Worm (Caenorhabditis elegans) whole organism, L1 larva: ENCODE data around the gene Y37A1A.2.

Source experiments
- C16A3.4 ChIP-seq: fragments of 150-350 bp; optimal IDR thresholded peaks from 2 replicates; lab custom pipeline; 2014; ENCODE audit warnings: missing biosample characterization, missing genetic modification characterization
- C34B4.2 ChIP-seq: sonication (generic microtip); optimal IDR thresholded peaks from 2 replicates; lab custom pipeline; 2017; ENCODE audit warnings: mild to moderate bottlenecking, missing genetic modification characterization, missing compliant biosample characterization
- blmp-1 ChIP-seq: fragments of 150-350 bp; optimal IDR thresholded peaks from 2 replicates; lab custom pipeline; 2014; ENCODE audit warnings: missing biosample characterization, missing genetic modification characterization
- dpl-1 ChIP-seq, 3 experiments: fragments of 150-350 bp in 2 of 3; sonication (generic microtip) in 1 of 3; optimal IDR thresholded peaks; 2 replicates each; lab custom pipeline; 2014 to 2017; ENCODE audit warnings: missing biosample characterization in 3 of 3, missing genetic modification characterization in 3 of 3, missing genetic modification reagents in 3 of 3
- dsc-1 ChIP-seq: sonication (generic microtip); optimal IDR thresholded peaks from 2 replicates; lab custom pipeline; 2016; ENCODE audit warnings: mild to moderate bottlenecking, missing genetic modification characterization, missing compliant biosample characterization
- efl-1 ChIP-seq, 4 experiments: fragments of 150-350 bp; optimal IDR thresholded peaks in 3 of 4; peaks in 1 of 4; 1 replicate in 1 of 4; 2 replicates in 3 of 4; lab custom pipeline; 2014; ENCODE audit warnings: missing biosample characterization in 2 of 4, missing genetic modification characterization in 2 of 4, missing genetic modification reagents in 2 of 4
- efl-3 ChIP-seq: fragments of 200-800 bp; sonication (Bioruptor generic); optimal IDR thresholded peaks from 2 replicates; lab custom pipeline; 2018; ENCODE audit warnings: mild to moderate bottlenecking, missing genetic modification characterization, missing compliant biosample characterization
- elt-2 ChIP-seq: sonication (generic microtip); optimal IDR thresholded peaks from 2 replicates; lab custom pipeline; 2016; ENCODE audit warnings: missing genetic modification characterization, mild to moderate bottlenecking, inconsistent platforms, missing compliant biosample characterization, missing genetic modification reagents
- grh-1 ChIP-seq: fragments of 200-800 bp; sonication (Bioruptor generic); IDR thresholded peaks from 2 replicates; pipeline ENCODE4 v1.3.6; 2022; ENCODE audit warnings: missing genetic modification reagents, missing genetic modification characterization, missing compliant biosample characterization
- hlh-17 ChIP-seq: fragments of 200-800 bp; sonication (Bioruptor generic); optimal IDR thresholded peaks from 2 replicates; lab custom pipeline; 2018; ENCODE audit warnings: missing genetic modification characterization, mild to moderate bottlenecking, missing compliant biosample characterization, moderate library complexity, borderline replicate concordance
- lin-35 ChIP-seq, 2 experiments: fragments of 150-350 bp; optimal IDR thresholded peaks; 2 replicates each; lab custom pipeline; 2014; ENCODE audit warnings: missing biosample characterization in 2 of 2, missing genetic modification characterization in 2 of 2, missing genetic modification reagents in 2 of 2
- nhr-12 ChIP-seq: sonication (generic microtip); optimal IDR thresholded peaks from 2 replicates; lab custom pipeline; 2017; ENCODE audit warnings: missing biosample characterization, missing genetic modification characterization
- nhr-19 ChIP-seq: fragments of 200-800 bp; sonication (Bioruptor generic); conservative IDR thresholded peaks from 2 replicates; pipeline ENCODE4 v1.3.6; 2022; ENCODE audit warnings: missing genetic modification characterization, missing compliant biosample characterization
- nhr-71 ChIP-seq: sonication (generic microtip); optimal IDR thresholded peaks from 2 replicates; lab custom pipeline; 2016; ENCODE audit warnings: mild to moderate bottlenecking, missing genetic modification characterization, moderate library complexity, missing compliant biosample characterization
- nhr-77 ChIP-seq: fragments of 150-350 bp; optimal IDR thresholded peaks from 2 replicates; lab custom pipeline; 2014; ENCODE audit warnings: missing biosample characterization, missing genetic modification characterization
- pax-3 ChIP-seq: fragments of 200-800 bp; sonication (Bioruptor generic); optimal IDR thresholded peaks from 2 replicates; lab custom pipeline; 2018; ENCODE audit warnings: mild to moderate bottlenecking, missing genetic modification characterization, moderate library complexity, missing compliant biosample characterization
- skn-1 ChIP-seq: fragments of 150-350 bp; optimal IDR thresholded peaks from 2 replicates; lab custom pipeline; 2014; ENCODE audit warnings: missing biosample characterization, missing genetic modification characterization
- snpc-4 ChIP-seq: fragments of 150-350 bp; optimal IDR thresholded peaks from 2 replicates; lab custom pipeline; 2014; ENCODE audit warnings: missing biosample characterization, missing genetic modification characterization
- snu-23 ChIP-seq: sonication (generic microtip); optimal IDR thresholded peaks from 2 replicates; lab custom pipeline; 2016; ENCODE audit warnings: missing genetic modification characterization, missing compliant biosample characterization
- tlp-1 ChIP-seq: fragments of 150-350 bp; optimal IDR thresholded peaks from 2 replicates; lab custom pipeline; 2014; ENCODE audit warnings: missing biosample characterization, missing genetic modification characterization
- unc-98 ChIP-seq: fragments of 200-800 bp; sonication (Bioruptor generic); IDR thresholded peaks from 2 replicates; pipeline ENCODE4 v1.3.6; 2022; ENCODE audit warnings: missing genetic modification characterization, missing compliant biosample characterization
- xbp-1 ChIP-seq: sonication (generic microtip); optimal IDR thresholded peaks from 2 replicates; lab custom pipeline; 2016; ENCODE audit warnings: missing genetic modification characterization, missing compliant biosample characterization
- ztf-11 ChIP-seq, 2 experiments: sonication (generic microtip); optimal IDR thresholded peaks; 2 replicates each; lab custom pipeline; 2016 to 2017; ENCODE audit warnings: missing genetic modification characterization in 2 of 2, missing biosample characterization in 1 of 2, missing compliant biosample characterization in 1 of 2
- ztf-4 ChIP-seq: fragments of 150-350 bp; optimal IDR thresholded peaks from 2 replicates; lab custom pipeline; 2014; ENCODE audit warnings: missing biosample characterization, missing genetic modification characterization

Gene Y37A1A.2

DNA sequence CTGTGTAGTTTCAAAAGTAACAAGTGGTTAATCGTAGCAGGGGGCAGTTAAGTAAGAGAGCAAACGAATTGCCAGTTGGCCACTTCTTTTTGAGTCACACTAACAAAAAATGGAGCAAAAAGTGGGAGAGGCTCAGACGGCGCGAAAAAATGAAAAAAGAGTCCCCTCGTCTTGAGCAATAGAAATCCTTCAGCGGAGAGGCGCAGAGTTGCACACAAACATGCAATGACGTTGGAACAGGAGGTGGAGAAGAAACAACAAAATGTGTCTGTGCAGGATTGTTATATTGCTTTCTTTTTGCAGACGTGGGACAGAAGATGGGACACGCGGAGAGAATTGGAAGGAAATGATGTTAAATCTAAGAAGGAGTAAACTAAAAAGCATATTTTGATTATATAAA lies 35.1 kb downstream of the Y37A1A.2 start (continued):
- TF ChIP-seq snu-23 (GFP tag; lab: Kevin White, UChicago) = peak; percentile 53
- TF ChIP-seq dsc-1 = peak; percentile 23
- no peak for TF ChIP-seq blmp-1 (tag; lab: Kevin White, UChicago)
- TF ChIP-seq tlp-1 = no peak
- peak in 1 of 2 experiments; percentile 38 for TF ChIP-seq lin-35 (GFP tag; optimal IDR thresholded peaks at IDR 0.05; lab: Kevin White, UChicago)
- no peak for TF ChIP-seq efl-3 (GFP tag; lab: Kevin White, UChicago)
- TF ChIP-seq snpc-4 (tag; lab: Kevin White, UChicago) = peak; percentile 27
- TF ChIP-seq C34B4.2 (tag; lab: Kevin White, UChicago) = no peak
- no peak for TF ChIP-seq hlh-17 (GFP tag; lab: Kevin White, UChicago)
- 0 out of 2 replicates have a peak, but pooled peaks have one; percentile 30 for TF ChIP-seq nhr-19
- TF ChIP-seq pax-3 (tag; lab: Kevin White, UChicago) = no peak
- peak; percentile 26 for TF ChIP-seq skn-1 (tag; lab: Kevin White, UChicago)

DNA sequence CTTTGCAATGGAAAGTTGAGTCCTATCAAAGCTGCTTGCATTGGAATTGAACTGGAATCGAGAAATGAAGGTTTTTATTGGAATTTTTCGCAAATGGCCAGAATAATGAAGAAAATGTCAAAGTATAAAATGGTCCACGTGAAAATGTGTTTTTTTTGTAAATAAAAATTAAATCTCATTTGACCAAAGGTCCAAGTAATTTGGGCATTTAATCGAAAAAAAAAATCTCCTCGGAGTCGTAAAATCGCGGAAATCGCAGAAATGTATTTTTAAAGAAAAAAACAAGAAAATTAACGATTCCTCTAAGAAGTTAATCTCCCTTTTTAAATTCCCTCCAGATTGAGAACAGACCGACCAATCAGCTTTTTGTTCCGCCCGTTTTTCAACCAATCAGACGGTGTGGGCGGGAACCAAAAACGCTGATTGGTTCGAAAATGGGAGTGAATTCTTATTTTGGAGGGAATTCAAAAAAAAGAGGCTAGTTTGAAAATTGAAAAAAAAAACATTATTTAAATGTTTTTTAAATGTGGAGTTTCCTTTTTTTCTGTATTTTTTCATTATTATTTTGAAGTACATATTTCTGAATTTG lies 36.2 kb downstream of the Y37A1A.2 start, which contains the start of gene prdh-1:
TSS of gene prdh-1 (minus strand) at position 51 of the 589 bp plus-strand sequence.
- no peak for TF ChIP-seq nhr-12 (tag; lab: Kevin White, UChicago)
- TF ChIP-seq C34B4.2 (tag; lab: Kevin White, UChicago) = no peak
- no peak for TF ChIP-seq efl-1 (optimal IDR thresholded peaks at IDR 0.05; lab: Kevin White, UChicago)
- peak in 1 of 2 experiments; percentile 47 for TF ChIP-seq efl-1 (GFP tag; optimal IDR thresholded peaks at IDR 0.05 in 1 of 2; lab: Kevin White, UChicago)
- TF ChIP-seq ztf-11 (tag; optimal IDR thresholded peaks at IDR 0.05; lab: Kevin White, UChicago) = no peak
- no peak for TF ChIP-seq elt-2 (tag; lab: Kevin White, UChicago)

DNA sequence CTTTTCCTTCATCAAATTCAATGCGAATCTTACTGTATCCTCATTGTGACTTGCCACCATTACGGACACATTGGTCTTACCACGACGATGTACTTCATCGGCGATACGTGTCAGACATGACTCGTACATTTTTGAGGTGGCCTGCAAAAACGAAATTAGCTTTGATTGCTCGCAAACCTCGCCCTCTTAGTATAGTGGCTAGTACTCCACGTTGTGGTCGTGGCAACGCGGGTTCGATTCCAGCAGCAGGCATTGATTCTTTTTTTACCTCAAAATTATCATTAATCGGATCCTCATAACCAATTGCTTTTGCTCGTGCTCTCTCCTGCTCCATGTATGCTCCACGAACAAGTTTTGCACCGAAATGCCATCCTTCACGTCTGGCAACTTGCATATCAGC lies 42.7 kb downstream of the Y37A1A.2 start:
- no peak for TF ChIP-seq lin-35 (GFP tag; optimal IDR thresholded peaks at IDR 0.05; lab: Kevin White, UChicago)
- TF ChIP-seq grh-1 = no peak

DNA sequence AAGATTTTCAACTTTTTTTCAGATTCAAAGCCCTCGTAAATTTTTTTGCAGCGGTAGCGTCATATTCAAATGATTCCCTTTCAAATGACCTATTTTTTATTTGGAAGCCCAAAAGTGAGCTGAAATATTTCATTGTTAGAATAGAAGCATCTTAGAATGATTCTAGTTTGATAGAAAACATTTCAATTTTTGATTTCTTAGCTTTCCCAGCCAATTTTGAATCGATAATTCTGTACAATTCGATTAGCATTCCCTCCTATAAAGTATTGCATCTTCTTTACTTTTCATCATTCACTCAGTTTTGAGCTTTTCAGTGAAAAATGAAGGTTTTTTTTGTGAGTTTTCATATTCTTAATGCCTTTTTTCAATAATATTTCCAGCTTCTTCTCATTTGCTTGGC lies 46.1 kb downstream of the Y37A1A.2 start, which contains the start of gene B0513.90:
TSS of gene B0513.90 (plus strand) at position 301 of the 400 bp plus-strand sequence.
- no peak for TF ChIP-seq efl-1 (optimal IDR thresholded peaks at IDR 0.05; lab: Kevin White, UChicago)
- peak in 1 of 2 experiments; percentile 12 for TF ChIP-seq efl-1 (GFP tag; optimal IDR thresholded peaks at IDR 0.05 in 1 of 2; lab: Kevin White, UChicago)
- TF ChIP-seq snu-23 (GFP tag; lab: Kevin White, UChicago) = no peak
- TF ChIP-seq nhr-71 (tag; lab: Kevin White, UChicago) = no peak
- TF ChIP-seq grh-1 = no peak
- TF ChIP-seq, all 84 proteins: peak for 1

DNA sequence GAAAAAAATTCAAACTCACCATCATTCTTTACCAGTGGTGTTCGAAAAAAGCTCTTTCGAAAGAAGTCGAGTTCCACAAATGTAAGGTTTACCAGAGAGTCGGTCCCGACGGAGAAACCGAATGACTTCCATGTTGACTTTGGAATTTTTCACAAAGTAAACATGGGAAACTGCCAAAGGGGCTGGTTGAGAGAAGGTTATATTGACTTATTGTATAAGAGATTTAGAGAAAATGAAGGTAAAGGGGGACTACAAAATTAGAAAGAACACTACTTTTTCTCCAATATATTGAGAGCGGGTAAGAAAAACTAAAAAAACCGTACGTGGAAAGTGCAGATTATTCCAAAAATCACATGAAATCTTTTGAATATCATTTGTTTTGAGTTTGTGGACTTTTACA lies 47.7 kb downstream of the Y37A1A.2 start, which contains the start of gene vamp-8:
TSS of gene vamp-8 (minus strand) at position 25 of the 400 bp plus-strand sequence.
- TF ChIP-seq nhr-71 (tag; lab: Kevin White, UChicago) (no peak), skn-1 (tag; lab: Kevin White, UChicago) (peak; percentile 28), nhr-77 (tag; lab: Kevin White, UChicago) (peak; percentile 1), xbp-1 (tag; lab: Kevin White, UChicago) (no peak)

DNA sequence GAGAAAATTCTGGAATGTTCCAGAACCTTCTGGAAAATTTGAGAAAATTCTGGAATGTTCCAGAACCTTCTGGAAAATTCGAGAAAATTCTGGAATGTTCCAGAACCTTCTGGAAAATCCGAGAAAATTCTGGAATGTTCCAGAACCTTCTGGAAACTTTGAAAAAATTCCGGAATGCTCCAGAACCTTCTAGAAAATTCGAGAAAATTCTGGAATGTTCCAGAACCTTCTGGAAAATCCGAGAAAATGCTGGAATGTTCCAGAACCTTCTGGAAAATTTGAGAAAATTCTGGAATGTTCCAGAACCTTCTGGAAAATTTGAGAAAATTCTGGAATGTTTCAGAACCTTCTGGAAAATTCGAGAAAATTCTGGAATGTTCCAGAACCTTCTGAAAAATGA lies 50.8 kb downstream of the Y37A1A.2 start:
- TF ChIP-seq unc-98 (GFP tag; lab: Robert Waterston, UW) = 0 out of 2 replicates have a peak, but pooled peaks have one; percentile 6

DNA sequence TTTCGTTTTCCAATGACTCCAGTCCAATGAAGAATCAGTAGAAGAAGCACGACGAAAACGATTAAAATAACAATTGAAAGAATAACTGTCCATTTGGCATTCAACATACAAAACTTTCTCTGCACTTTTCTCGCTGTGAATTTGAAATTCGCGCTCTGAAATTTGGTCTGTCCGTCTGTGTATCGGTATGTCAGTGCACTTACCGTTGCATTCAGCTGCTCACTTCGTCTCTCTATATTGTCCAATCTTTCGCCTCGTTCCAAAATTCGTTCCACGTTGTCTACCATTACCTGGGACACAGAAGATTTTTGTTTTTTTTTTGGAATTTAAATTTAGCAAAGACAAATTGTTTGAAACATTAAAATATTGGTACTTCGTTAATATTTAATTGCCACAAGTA lies 52.4 kb downstream of the Y37A1A.2 start:
- TF ChIP-seq efl-1 (optimal IDR thresholded peaks at IDR 0.05; lab: Kevin White, UChicago) (no peak), efl-1 (GFP tag; optimal IDR thresholded peaks at IDR 0.05 in 1 of 2; lab: Kevin White, UChicago) (peak in 1 of 2 experiments; percentile 95), C16A3.4 (no peak), dpl-1 (GFP tag; optimal IDR thresholded peaks at IDR 0.05; lab: Kevin White, UChicago) (peak in 1 of 3 experiments; percentile 18), lin-35 (GFP tag; optimal IDR thresholded peaks at IDR 0.05; lab: Kevin White, UChicago) (peak in 1 of 2 experiments; percentile 26), ztf-4 (tag; lab: Kevin White, UChicago) (no peak)
